Worm (Caenorhabditis elegans) whole organism, young adult: ENCODE data around the gene D1086.12.

Experiments used
- ama-1 ChIP-seq, 3 experiments: fragments of 150-350 bp in 1 of 3; sonication (generic microtip) in 2 of 3; optimal IDR thresholded peaks; 2 replicates each; lab custom pipeline; 2014 to 2018; ENCODE audit warnings: missing biosample characterization in 2 of 3, missing genetic modification characterization in 2 of 3, missing genetic modification reagents in 2 of 3
- cebp-2 ChIP-seq: fragments of 200-800 bp; sonication (Bioruptor generic); IDR thresholded peaks from 2 replicates; pipeline ENCODE4 v1.3.6; 2022; ENCODE audit warnings: missing genetic modification characterization, missing compliant biosample characterization
- hlh-12 ChIP-seq: sonication (generic microtip); optimal IDR thresholded peaks from 2 replicates; lab custom pipeline; 2016; ENCODE audit warnings: missing genetic modification characterization, missing compliant biosample characterization
- lin-40 ChIP-seq: sonication (generic microtip); optimal IDR thresholded peaks from 2 replicates; lab custom pipeline; 2016; ENCODE audit warnings: missing genetic modification characterization, mild to moderate bottlenecking, missing compliant biosample characterization, missing genotype, missing genetic modification reagents
- mcd-1 ChIP-seq: fragments of 200-800 bp; sonication (Bioruptor generic); IDR thresholded peaks from 2 replicates; pipeline ENCODE4 v1.3.6; 2022; ENCODE audit warnings: missing genetic modification reagents, missing genetic modification characterization, missing compliant biosample characterization
- mxl-1 ChIP-seq: sonication (generic microtip); optimal IDR thresholded peaks from 2 replicates; lab custom pipeline; 2016; ENCODE audit warnings: missing genetic modification characterization, missing compliant biosample characterization
- nfya-1 ChIP-seq: sonication (generic microtip); optimal IDR thresholded peaks from 2 replicates; lab custom pipeline; 2017; ENCODE audit warnings: antibody characterized with exemption, missing compliant biosample characterization, missing genetic modification characterization, borderline replicate concordance; ENCODE audit not compliant: insufficient read depth
- nfyb-1 ChIP-seq: fragments of 200-800 bp; sonication (Bioruptor generic); IDR thresholded peaks from 2 replicates; pipeline ENCODE4 v1.3.6; 2022; ENCODE audit warnings: missing genetic modification reagents, missing genetic modification characterization, missing compliant biosample characterization
- tbp1 ChIP-seq: fragments of 200-800 bp; sonication (Bioruptor generic); optimal IDR thresholded peaks from 2 replicates; lab custom pipeline; 2018; ENCODE audit warnings: mild to moderate bottlenecking, missing genetic modification characterization, missing compliant biosample characterization
- unc-62 ChIP-seq: fragments of 150-350 bp; optimal IDR thresholded peaks from 2 replicates; lab custom pipeline; 2014; ENCODE audit warnings: missing biosample characterization, missing genetic modification reagents, missing genetic modification characterization
- ztf-25 ChIP-seq: fragments of 200-800 bp; sonication (Bioruptor generic); IDR thresholded peaks from 2 replicates; pipeline ENCODE4 v1.3.6; 2022; ENCODE audit warnings: missing genetic modification reagents, missing genetic modification characterization, missing compliant biosample characterization

- TF ChIP-seq ama-1 (optimal IDR thresholded peaks at IDR 0.05; lab: Kevin White, UChicago) (no peak), ama-1 (GFP tag; optimal IDR thresholded peaks at IDR 0.05; lab: Kevin White, UChicago) (no peak), unc-62 (GFP tag; lab: Kevin White, UChicago) (no peak), mxl-1 (no peak), mcd-1 (GFP tag; lab: Robert Waterston, UW) (no peak), cebp-2 (GFP tag; lab: Robert Waterston, UW) (no peak), nfyb-1 (GFP tag; lab: Robert Waterston, UW) (no peak), ztf-25 (GFP tag; lab: Robert Waterston, UW) (no peak), nfya-1 (tag; lab: Kevin White, UChicago) (no peak), lin-40 (no peak), tbp1 (GFP tag; lab: Kevin White, UChicago) (no peak), hlh-12 (tag; lab: Kevin White, UChicago) (no peak)
These were observed 38.5 kb downstream of the D1086.12 start for ce11 chrV:14139252-14140100.
